Fruit fly (Drosophila melanogaster) whole organism, prepupa: ENCODE data around the gene Lcp65Aa.

Experiments
- CG34406 ChIP-seq: fragments of 200-800 bp; sonication (Bioruptor generic); optimal IDR thresholded peaks from 3 replicates; lab custom pipeline; 2016; ENCODE audit warnings: missing biosample characterization, missing genetic modification characterization
- CG3919 ChIP-seq: fragments of 200-800 bp; sonication (Bioruptor generic); optimal IDR thresholded peaks from 3 replicates; lab custom pipeline; 2016; ENCODE audit warnings: missing biosample characterization, missing genetic modification characterization
- CG4318 ChIP-seq: fragments of 200-800 bp; sonication (Bioruptor generic); optimal IDR thresholded peaks from 3 replicates; lab custom pipeline; 2017; ENCODE audit warnings: missing biosample characterization, mild to moderate bottlenecking, missing genetic modification characterization
- CG6163 ChIP-seq: fragments of 200-800 bp; sonication (Bioruptor generic); IDR thresholded peaks from 3 replicates; pipeline ENCODE4 v1.3.6; 2022; ENCODE audit warnings: missing biosample characterization, missing genetic modification characterization
- CG8632 ChIP-seq: fragments of 200-800 bp; sonication (Bioruptor generic); optimal IDR thresholded peaks from 3 replicates; lab custom pipeline; 2016; ENCODE audit warnings: missing biosample characterization, missing genetic modification characterization
- Sox14 ChIP-seq: fragments of 200-800 bp; sonication (Bioruptor generic); optimal IDR thresholded peaks from 3 replicates; lab custom pipeline; 2016; ENCODE audit warnings: missing biosample characterization, missing genetic modification characterization
- Sox15 ChIP-seq: fragments of 200-800 bp; sonication (Bioruptor generic); optimal IDR thresholded peaks from 3 replicates; lab custom pipeline; 2016; ENCODE audit warnings: missing biosample characterization, missing genetic modification characterization
- fkh ChIP-seq: fragments of 200-800 bp; sonication (Bioruptor generic); optimal IDR thresholded peaks from 3 replicates; lab custom pipeline; 2017; ENCODE audit warnings: missing biosample characterization, mild to moderate bottlenecking, missing genetic modification characterization, moderate library complexity
- ss ChIP-seq, 2 experiments: fragments of 200-800 bp; sonication (Bioruptor generic); optimal IDR thresholded peaks; 2 replicates in 1 of 2; 3 replicates in 1 of 2; lab custom pipeline; 2017 to 2018; ENCODE audit warnings: mild to moderate bottlenecking in 2 of 2, missing biosample characterization in 2 of 2, missing genetic modification characterization in 2 of 2, moderate library complexity in 1 of 2
- svp ChIP-seq: fragments of 200-800 bp; sonication (Bioruptor generic); peaks from one replicate; lab custom pipeline; 2016; ENCODE audit warnings: missing biosample characterization, missing genetic modification characterization

- peak; percentile 29 for TF ChIP-seq CG34406 (GFP tag; lab: Kevin White, UChicago)
- TF ChIP-seq ss (GFP tag; optimal IDR thresholded peaks at IDR 0.05; lab: Kevin White, UChicago), result no peak
- no peak for TF ChIP-seq fkh (GFP tag; lab: Kevin White, UChicago)
- peak; percentile 21 for TF ChIP-seq CG8632 (GFP tag; lab: Kevin White, UChicago)
- no peak for TF ChIP-seq CG6163 (GFP tag; lab: Robert Waterston, UW)
- no peak for TF ChIP-seq Sox15 (GFP tag; lab: Kevin White, UChicago)
- no peak for TF ChIP-seq Sox14 (GFP tag; lab: Kevin White, UChicago)
- TF ChIP-seq svp (GFP tag; lab: Kevin White, UChicago), result no peak
- TF ChIP-seq CG4318 (GFP tag; lab: Kevin White, UChicago), result no peak
- TF ChIP-seq CG3919, result no peak
These were observed 10.2 kb upstream of the Lcp65Aa start for dm6 chr3L:6140771-6141472.
